Fruit fly (Drosophila melanogaster): ENCODE results near the gene Rab3GAP1.

Rab3GAP1 gene

dm6 chr2L:1556697-1557564 is 54.0 kb downstream of the Rab3GAP1 start:
- TF ChIP-seq Mnt (GFP tag; optimal IDR thresholded peaks at IDR 0.05) (no peak), bab1 (GFP tag; optimal IDR thresholded peaks at IDR 0.05) (no peak), CG33017 (tag; optimal IDR thresholded peaks at IDR 0.05) (no peak), pad (GFP tag; optimal IDR thresholded peaks at IDR 0.05) (no peak), cic (GFP tag; optimal IDR thresholded peaks at IDR 0.05) (no peak), CG12768 (GFP tag; optimal IDR thresholded peaks at IDR 0.05) (no peak), toe (GFP tag; optimal IDR thresholded peaks at IDR 0.05) (no peak), tj (GFP tag; optimal IDR thresholded peaks at IDR 0.05) (no peak), CG1620 (GFP tag; optimal IDR thresholded peaks at IDR 0.05) (no peak), ovo (GFP tag; optimal IDR thresholded peaks at IDR 0.05) (no peak), CG11617 (GFP tag; optimal IDR thresholded peaks at IDR 0.05) (no peak), Hr96 (GFP tag; optimal IDR thresholded peaks at IDR 0.05) (no peak), Crg-1 (GFP tag; optimal IDR thresholded peaks at IDR 0.05) (no peak), CG14711 (tag; optimal IDR thresholded peaks at IDR 0.05) (no peak), CG5204 (GFP tag; optimal IDR thresholded peaks at IDR 0.05) (no peak), cnc (optimal IDR thresholded peaks at IDR 0.05) (no peak), kay (GFP tag; ENCODE audit: borderline replicate concordance) (no peak)

- TF ChIP-seq kay (GFP tag; ENCODE audit: borderline replicate concordance), result no peak
- no peak for TF ChIP-seq Clk (GFP tag; optimal IDR thresholded peaks at IDR 0.05)
- TF ChIP-seq bab1 (GFP tag; optimal IDR thresholded peaks at IDR 0.05), result no peak
- no peak for TF ChIP-seq CG5204 (GFP tag; optimal IDR thresholded peaks at IDR 0.05)
- no peak for TF ChIP-seq cnc (optimal IDR thresholded peaks at IDR 0.05)
- TF ChIP-seq CG12768 (GFP tag; optimal IDR thresholded peaks at IDR 0.05), result no peak
- no peak for TF ChIP-seq Crg-1 (GFP tag; optimal IDR thresholded peaks at IDR 0.05)
- TF ChIP-seq CG7101 (tag; optimal IDR thresholded peaks at IDR 0.05), result no peak
- TF ChIP-seq CG7045 (GFP tag; optimal IDR thresholded peaks at IDR 0.05), result no peak
- TF ChIP-seq ovo (GFP tag; optimal IDR thresholded peaks at IDR 0.05), result no peak
- TF ChIP-seq toe (GFP tag; optimal IDR thresholded peaks at IDR 0.05), result no peak
- no peak for TF ChIP-seq pad (GFP tag; optimal IDR thresholded peaks at IDR 0.05)
- TF ChIP-seq CG33017 (tag; optimal IDR thresholded peaks at IDR 0.05), result no peak
- no peak for TF ChIP-seq CG11617 (GFP tag; optimal IDR thresholded peaks at IDR 0.05)
- TF ChIP-seq CG1620 (GFP tag; optimal IDR thresholded peaks at IDR 0.05), result no peak
- TF ChIP-seq CG14711 (tag; optimal IDR thresholded peaks at IDR 0.05), result no peak
- TF ChIP-seq Mnt (GFP tag; optimal IDR thresholded peaks at IDR 0.05), result no peak
- TF ChIP-seq tj (GFP tag; optimal IDR thresholded peaks at IDR 0.05), result no peak
- TF ChIP-seq cic (GFP tag; optimal IDR thresholded peaks at IDR 0.05), result no peak
- TF ChIP-seq Hr96 (GFP tag; optimal IDR thresholded peaks at IDR 0.05), result no peak
Measured at dm6 chr2L:1554954-1555353, 56.0 kb downstream of the Rab3GAP1 start, which contains the start of gene haf. Gene haf (plus strand): TSS chr2L:1555129.

- no peak for TF ChIP-seq cnc (optimal IDR thresholded peaks at IDR 0.05)
- TF ChIP-seq CG12768 (GFP tag; optimal IDR thresholded peaks at IDR 0.05), result no peak
- TF ChIP-seq Clk (GFP tag; optimal IDR thresholded peaks at IDR 0.05), result no peak
- no peak for TF ChIP-seq CG33017 (tag; optimal IDR thresholded peaks at IDR 0.05)
- no peak for TF ChIP-seq cic (GFP tag; optimal IDR thresholded peaks at IDR 0.05)
- no peak for TF ChIP-seq bab1 (GFP tag; optimal IDR thresholded peaks at IDR 0.05)
- no peak for TF ChIP-seq CG14711 (tag; optimal IDR thresholded peaks at IDR 0.05)
- TF ChIP-seq kay (GFP tag; ENCODE audit: borderline replicate concordance), result no peak
- TF ChIP-seq Crg-1 (GFP tag; optimal IDR thresholded peaks at IDR 0.05), result no peak
- TF ChIP-seq CG11617 (GFP tag; optimal IDR thresholded peaks at IDR 0.05), result no peak
- no peak for TF ChIP-seq ovo (GFP tag; optimal IDR thresholded peaks at IDR 0.05)
- no peak for TF ChIP-seq CG1620 (GFP tag; optimal IDR thresholded peaks at IDR 0.05)
- no peak for TF ChIP-seq Hr96 (GFP tag; optimal IDR thresholded peaks at IDR 0.05)
- no peak for TF ChIP-seq Mnt (GFP tag; optimal IDR thresholded peaks at IDR 0.05)
- no peak for TF ChIP-seq pad (GFP tag; optimal IDR thresholded peaks at IDR 0.05)
- no peak for TF ChIP-seq CG7101 (tag; optimal IDR thresholded peaks at IDR 0.05)
- TF ChIP-seq toe (GFP tag; optimal IDR thresholded peaks at IDR 0.05), result no peak
- no peak for TF ChIP-seq tj (GFP tag; optimal IDR thresholded peaks at IDR 0.05)
- TF ChIP-seq CG7045 (GFP tag; optimal IDR thresholded peaks at IDR 0.05), result no peak
- no peak for TF ChIP-seq CG5204 (GFP tag; optimal IDR thresholded peaks at IDR 0.05)
Measured at dm6 chr2L:1547860-1548259, 63.1 kb downstream of the Rab3GAP1 start.

Measured in whole organism, adult.